Fruit fly (Drosophila melanogaster): ENCODE data around the gene CG17078.

The CG17078 gene

DNA sequence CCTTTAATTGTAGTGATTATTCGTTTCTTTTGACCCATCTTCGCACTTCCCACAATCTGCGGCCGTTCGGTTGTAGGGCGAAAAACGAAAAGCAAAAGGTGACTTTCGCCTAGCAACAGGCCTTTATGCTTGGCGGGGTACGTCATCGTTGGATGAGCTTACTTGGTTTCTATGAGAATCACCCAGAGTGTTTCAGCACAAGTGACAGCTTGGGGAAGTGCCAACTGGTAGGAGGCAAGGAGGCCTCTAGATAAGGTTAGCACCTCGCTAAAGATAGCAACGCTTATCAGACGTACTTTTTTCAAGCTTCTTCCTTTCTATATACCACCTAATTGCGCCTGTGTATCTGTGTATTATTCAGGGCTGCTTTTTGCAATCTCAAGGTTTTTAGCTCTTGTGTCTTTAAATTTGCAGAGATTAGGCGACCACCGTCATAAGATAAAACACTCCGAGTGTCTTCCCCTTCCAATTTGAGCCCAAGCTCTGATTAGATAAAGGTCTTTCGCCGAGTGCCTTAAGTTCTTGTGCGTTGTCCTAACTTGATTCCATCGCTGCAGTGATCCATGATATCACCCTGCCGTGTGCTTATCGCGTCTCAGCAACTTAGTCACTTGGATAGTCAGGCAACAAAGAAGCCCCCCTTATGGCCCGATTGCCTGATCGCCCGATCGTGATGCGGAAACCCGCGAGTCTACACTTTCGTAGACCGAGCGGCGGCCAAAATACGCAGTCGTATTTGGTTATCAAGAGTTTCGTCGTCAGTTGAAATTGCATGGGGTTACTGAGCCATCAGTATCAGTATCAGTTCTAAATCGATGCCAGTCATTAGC lies 23.1 kb upstream of the CG17078 start (continued):
- no peak for TF ChIP-seq Doc2 (GFP tag; IDR thresholded peaks at IDR 0.05)
- TF ChIP-seq HHEX (GFP tag; optimal IDR thresholded peaks at IDR 0.05), result no peak
- no peak for TF ChIP-seq unc-4 (GFP tag; IDR thresholded peaks at IDR 0.05; ENCODE audit: partially characterized antibody)
- no peak for TF ChIP-seq ro (GFP tag; IDR thresholded peaks at IDR 0.05)
- TF ChIP-seq D (optimal IDR thresholded peaks at IDR 0.05), result no peak
- no peak for TF ChIP-seq D (GFP tag; optimal IDR thresholded peaks at IDR 0.05)
- 0 out of 3 replicates have a peak, but pooled peaks have one; percentile 24 for TF ChIP-seq ci (GFP tag; IDR thresholded peaks at IDR 0.05)
- TF ChIP-seq GATAe (GFP tag; conservative IDR thresholded peaks at IDR 0.05), result peak; percentile 32; the same call in 1 of the 2 replicates
- no peak for TF ChIP-seq CG14710 (tag; optimal IDR thresholded peaks at IDR 0.05)
- no peak for TF ChIP-seq CG10209 (GFP tag; optimal IDR thresholded peaks at IDR 0.05)
- TF ChIP-seq run (tag; optimal IDR thresholded peaks at IDR 0.05), result no peak
- peak; percentile 72 for TF ChIP-seq exex (tag; optimal IDR thresholded peaks at IDR 0.05)
- peak; percentile 77 for TF ChIP-seq sug (tag; optimal IDR thresholded peaks at IDR 0.05)
- no peak for TF ChIP-seq dysf (GFP tag; IDR thresholded peaks at IDR 0.05)
- peak; percentile 63 for TF ChIP-seq mirr (GFP tag; optimal IDR thresholded peaks at IDR 0.05)
- TF ChIP-seq CG3847 (GFP tag; IDR thresholded peaks at IDR 0.05), result 0 out of 2 replicates have a peak, but pooled peaks have one; percentile 9
- no peak for TF ChIP-seq Dad (GFP tag; optimal IDR thresholded peaks at IDR 0.05)
- no peak for TF ChIP-seq Meics (GFP tag; optimal IDR thresholded peaks at IDR 0.05)
- TF ChIP-seq Optix (GFP tag; IDR thresholded peaks at IDR 0.05), result no peak
- TF ChIP-seq dmrt11E (tag; optimal IDR thresholded peaks at IDR 0.05), result no peak
- no peak for TF ChIP-seq sim (GFP tag; IDR thresholded peaks at IDR 0.05)
- TF ChIP-seq CkIIα-i1 (GFP tag; IDR thresholded peaks at IDR 0.05), result no peak
- no peak for TF ChIP-seq CG10654 (GFP tag; optimal IDR thresholded peaks at IDR 0.05)
- TF ChIP-seq E2f2 (GFP tag; IDR thresholded peaks at IDR 0.05), result no peak
- TF ChIP-seq Drgx (GFP tag; IDR thresholded peaks at IDR 0.05), result no peak
- peak; percentile 67 for TF ChIP-seq Deaf1 (tag; optimal IDR thresholded peaks at IDR 0.05)
- TF ChIP-seq Xbp1 (GFP tag; optimal IDR thresholded peaks at IDR 0.05), result no peak
- no peak for TF ChIP-seq CG17186 (GFP tag; optimal IDR thresholded peaks at IDR 0.05)
- TF ChIP-seq YL-1 (GFP tag; optimal IDR thresholded peaks at IDR 0.05), result no peak
- TF ChIP-seq CG4854 (GFP tag; optimal IDR thresholded peaks at IDR 0.05), result no peak
- no peak for TF ChIP-seq ham (GFP tag; IDR thresholded peaks at IDR 0.05)
- TF ChIP-seq dimm (GFP tag; IDR thresholded peaks at IDR 0.05), result no peak
- TF ChIP-seq rib (GFP tag; IDR thresholded peaks at IDR 0.05), result peak; percentile 83
- TF ChIP-seq slbo (GFP tag; IDR thresholded peaks at IDR 0.05), result peak; percentile 18; the same call in 1 of the 2 replicates
- no peak for TF ChIP-seq wek (GFP tag; optimal IDR thresholded peaks at IDR 0.05)
- no peak for TF ChIP-seq nerfin-1 (tag; optimal IDR thresholded peaks at IDR 0.05)
- TF ChIP-seq ab (GFP tag; optimal IDR thresholded peaks at IDR 0.05), result no peak
- no peak for TF ChIP-seq gcm2 (GFP tag; optimal IDR thresholded peaks at IDR 0.05)
- no peak for TF ChIP-seq Opbp (GFP tag; IDR thresholded peaks at IDR 0.05; ENCODE audit: partially characterized antibody)
- TF ChIP-seq grn (GFP tag; optimal IDR thresholded peaks at IDR 0.05), result peak; percentile 93
- TF ChIP-seq sens-2 (GFP tag; IDR thresholded peaks at IDR 0.05), result no peak
- TF ChIP-seq org-1 (GFP tag; optimal IDR thresholded peaks at IDR 0.05), result no peak
- peak; percentile 66 for TF ChIP-seq CG11696 (GFP tag; IDR thresholded peaks at IDR 0.05)
- TF ChIP-seq slou (GFP tag; optimal IDR thresholded peaks at IDR 0.05), result no peak
- TF ChIP-seq CG34376 (GFP tag; optimal IDR thresholded peaks at IDR 0.05), result peak; percentile 91
- 0 out of 4 replicates have a peak, but pooled peaks have one; percentile 35 for TF ChIP-seq chinmo (GFP tag; IDR thresholded peaks at IDR 0.05; ENCODE audit: partially characterized antibody)
- TF ChIP-seq CG7839 (tag; optimal IDR thresholded peaks at IDR 0.05), result no peak
- no peak for TF ChIP-seq prd (optimal IDR thresholded peaks at IDR 0.05)
- TF ChIP-seq prd (GFP tag; IDR thresholded peaks at IDR 0.05), result no peak
- TF ChIP-seq B-H2 (GFP tag; optimal IDR thresholded peaks at IDR 0.05), result no peak
